Fruit fly (Drosophila melanogaster) S2 (cell line): ENCODE results near the gene CG17036.

Experiments
- CG8478 ChIP-seq: fragments of >200 bp; optimal IDR thresholded peaks from 2 replicates; lab custom pipeline; 2018
- CTCF ChIP-seq, 2 experiments: fragments of >200 bp; optimal IDR thresholded peaks; 2 replicates each; lab custom pipeline; 2018

DNA sequence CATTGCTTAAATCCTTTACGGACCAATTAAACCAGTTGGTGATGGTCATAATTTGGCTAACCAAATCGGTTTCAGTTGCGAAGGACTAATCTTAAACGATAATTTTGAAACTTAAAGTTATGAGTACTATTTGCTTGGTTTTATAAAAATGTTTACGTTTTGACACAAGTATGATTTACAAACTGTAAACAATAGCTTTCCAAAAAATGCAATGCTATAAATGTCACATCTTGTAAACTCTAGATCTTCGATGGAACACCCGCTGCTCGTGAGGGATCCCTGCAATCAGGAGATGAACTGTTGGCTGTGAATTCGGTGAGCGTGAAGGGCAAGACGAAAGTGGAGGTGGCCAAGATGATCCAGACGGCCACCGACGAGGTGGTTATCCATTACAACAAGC is 3.3 kb downstream of the CG17036 start, which contains the start of gene CG5781:
- TF ChIP-seq CTCF (optimal IDR thresholded peaks at IDR 0.05; lab: Kevin White, UChicago) (no peak), CG8478 (lab: Kevin White, UChicago) (no peak)
